Fruit fly (Drosophila melanogaster): ENCODE measurements around the gene MED6.
A peak's percentile ranks its signal among the peaks of the same experiment; 100 is the strongest.

MED6 gene

DNA sequence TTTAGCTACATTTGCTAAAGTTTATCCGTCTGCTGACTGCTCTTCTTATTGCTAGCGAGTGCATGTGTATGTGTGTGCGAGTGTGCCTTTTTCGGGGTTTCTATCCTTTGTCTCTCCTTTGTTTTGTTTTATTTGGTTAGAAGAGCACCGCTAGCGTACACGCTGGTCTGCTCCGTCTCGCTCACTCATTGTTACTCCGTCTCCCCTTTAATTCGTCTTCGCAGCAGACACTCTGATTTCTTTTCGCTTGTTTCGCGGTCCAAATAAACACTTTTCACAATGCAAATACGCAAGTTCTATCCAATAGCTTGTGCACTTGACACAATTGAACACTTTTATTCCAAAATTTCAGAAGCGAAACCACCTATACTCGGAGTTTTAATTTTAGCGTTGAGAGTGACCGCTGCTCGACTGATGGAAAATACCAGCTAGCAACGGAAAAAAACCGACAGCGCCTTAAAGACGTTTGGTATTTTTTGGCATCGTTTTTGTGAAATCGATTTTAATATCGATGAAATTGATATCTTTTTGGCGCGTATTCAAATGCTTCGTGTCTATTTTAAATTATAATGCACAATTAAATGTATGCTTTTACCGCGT is 40.3 kb upstream of the MED6 start, which contains the start of gene FBXO11 (continued):
- TF ChIP-seq btn (GFP tag; optimal IDR thresholded peaks at IDR 0.05) (no peak), CG4617 (GFP tag; optimal IDR thresholded peaks at IDR 0.05; ENCODE audit: borderline replicate concordance) (peak; percentile 100), CG7357 (GFP tag; IDR thresholded peaks at IDR 0.05) (no peak), CG17385 (GFP tag; optimal IDR thresholded peaks at IDR 0.05) (peak; percentile 24), Lpt (GFP tag; optimal IDR thresholded peaks at IDR 0.05) (no peak), dan (GFP tag; IDR thresholded peaks at IDR 0.05) (no peak), CG1024 (GFP tag; IDR thresholded peaks at IDR 0.05) (no peak), CG3995 (GFP tag; optimal IDR thresholded peaks at IDR 0.05) (no peak), schlank (tag; optimal IDR thresholded peaks at IDR 0.05) (no peak), Dek (tag; optimal IDR thresholded peaks at IDR 0.05) (no peak), zen (tag; optimal IDR thresholded peaks at IDR 0.05) (no peak), bowl (GFP tag; IDR thresholded peaks at IDR 0.05) (no peak), pb (GFP tag; optimal IDR thresholded peaks at IDR 0.05) (no peak), CG32767 (GFP tag; IDR thresholded peaks at IDR 0.05) (no peak), Side (GFP tag; optimal IDR thresholded peaks at IDR 0.05) (no peak), sqz (GFP tag; optimal IDR thresholded peaks at IDR 0.05) (no peak), ems (GFP tag; optimal IDR thresholded peaks at IDR 0.05) (no peak), prd (optimal IDR thresholded peaks at IDR 0.05) (no peak), prd (GFP tag; IDR thresholded peaks at IDR 0.05) (no peak), HLH3B (GFP tag; IDR thresholded peaks at IDR 0.05) (no peak), D19B (GFP tag; optimal IDR thresholded peaks at IDR 0.05) (no peak), esg (GFP tag; conservative IDR thresholded peaks at IDR 0.05) (no peak), lbe (GFP tag; optimal IDR thresholded peaks at IDR 0.05) (no peak), sd (tag; optimal IDR thresholded peaks at IDR 0.05) (no peak), CG6854 (GFP tag; optimal IDR thresholded peaks at IDR 0.05) (no peak), CoRest (tag; optimal IDR thresholded peaks at IDR 0.05) (peak; percentile 6), Atf3 (GFP tag; optimal IDR thresholded peaks at IDR 0.05) (no peak), CG6765 (GFP tag; optimal IDR thresholded peaks at IDR 0.05) (no peak), lola (GFP tag; optimal IDR thresholded peaks at IDR 0.05) (no peak), cad (GFP tag; optimal IDR thresholded peaks at IDR 0.05) (no peak), CG16815 (GFP tag; optimal IDR thresholded peaks at IDR 0.05) (no peak), dimm (GFP tag; IDR thresholded peaks at IDR 0.05) (no peak), CG13287 (GFP tag; IDR thresholded peaks at IDR 0.05; ENCODE audit: partially characterized antibody) (peak; percentile 70), crol (GFP tag; IDR thresholded peaks at IDR 0.05) (peak; percentile 74), knrl (GFP tag; IDR thresholded peaks at IDR 0.05; ENCODE audit: partially characterized antibody) (peak; percentile 22; the same call in 1 of the 3 replicates), CG15601 (tag; optimal IDR thresholded peaks at IDR 0.05) (peak; percentile 45), CG31224 (GFP tag; IDR thresholded peaks at IDR 0.05) (no peak), Xbp1 (GFP tag; optimal IDR thresholded peaks at IDR 0.05) (no peak)

- peak; percentile 26 for TF ChIP-seq CG18011 (GFP tag; optimal IDR thresholded peaks at IDR 0.05)
- no peak for TF ChIP-seq sd (tag; optimal IDR thresholded peaks at IDR 0.05)
- peak; percentile 34; the same call in 1 of the 2 replicates for TF ChIP-seq Dref (GFP tag; IDR thresholded peaks at IDR 0.05)
- peak; percentile 2 for TF ChIP-seq maf-S (GFP tag; optimal IDR thresholded peaks at IDR 0.05)
- no peak for TF ChIP-seq ash1 (GFP tag; optimal IDR thresholded peaks at IDR 0.05)
- TF ChIP-seq CG10543 (GFP tag; optimal IDR thresholded peaks at IDR 0.05): peak; percentile 77
- no peak for TF ChIP-seq CG4282 (GFP tag; optimal IDR thresholded peaks at IDR 0.05)
- TF ChIP-seq hth (optimal IDR thresholded peaks at IDR 0.05): no peak
- TF ChIP-seq Atf-2 (GFP tag; optimal IDR thresholded peaks at IDR 0.05): no peak
- TF ChIP-seq H15 (GFP tag; IDR thresholded peaks at IDR 0.05): peak; percentile 27; the same call in 1 of the 3 replicates
- TF ChIP-seq her (GFP tag; optimal IDR thresholded peaks at IDR 0.05): no peak
- peak; percentile 60 for TF ChIP-seq CG16815 (GFP tag; optimal IDR thresholded peaks at IDR 0.05)
- peak; percentile 37 for TF ChIP-seq Oli (tag; optimal IDR thresholded peaks at IDR 0.05)
- TF ChIP-seq CG3407 (GFP tag; optimal IDR thresholded peaks at IDR 0.05): peak; percentile 38
- 0 out of 2 replicates have a peak, but pooled peaks have one; percentile 52 for TF ChIP-seq CG11085 (GFP tag; IDR thresholded peaks at IDR 0.05)
- 0 out of 3 replicates have a peak, but pooled peaks have one; percentile 17 for TF ChIP-seq C15 (GFP tag; IDR thresholded peaks at IDR 0.05)
Observed at dm6 chr3R:9800644-9801330, 32.0 kb upstream of the MED6 start, which contains the start of the genes CG9467 and CG8526. Gene CG9467, minus strand, starts transcription at chr3R:9801026. Gene CG8526, plus strand, starts transcription at chr3R:9801280.
